Worm (Caenorhabditis elegans) whole organism, L4 larva: ENCODE measurements around the gene Y44A6C.1.

Source experiments
- F26F4.8 ChIP-seq: fragments of 200-800 bp; sonication (Bioruptor generic); conservative IDR thresholded peaks from 2 replicates; pipeline ENCODE4 v1.3.6; 2022; ENCODE audit warnings: missing genetic modification characterization, missing compliant biosample characterization
- T20F7.1 ChIP-seq: fragments of 200-800 bp; sonication (Bioruptor generic); optimal IDR thresholded peaks from 2 replicates; lab custom pipeline; 2018; ENCODE audit warnings: mild to moderate bottlenecking, missing genetic modification characterization, missing compliant biosample characterization
- Y75B8A.6 ChIP-seq: fragments of 200-800 bp; sonication (Bioruptor generic); IDR thresholded peaks from 2 replicates; pipeline ENCODE4 v1.3.6; 2022; ENCODE audit warnings: missing genetic modification reagents, missing genetic modification characterization, missing compliant biosample characterization
- ZK337.2 ChIP-seq: fragments of 200-800 bp; sonication (Bioruptor generic); IDR thresholded peaks from 2 replicates; pipeline ENCODE4 v1.3.6; 2022; ENCODE audit warnings: missing genetic modification reagents, missing genetic modification characterization, missing compliant biosample characterization
- ZK546.5 ChIP-seq, 2 experiments: sonication (generic microtip); optimal IDR thresholded peaks; 2 replicates each; lab custom pipeline; 2017; ENCODE audit warnings: missing biosample characterization in 2 of 2, missing genetic modification characterization in 2 of 2
- ama-1 ChIP-seq: fragments of 150-350 bp; optimal IDR thresholded peaks from 2 replicates; lab custom pipeline; 2014; ENCODE audit warnings: inconsistent platforms, mixed read lengths
- arid-1 ChIP-seq: fragments of 200-800 bp; sonication (Bioruptor generic); conservative IDR thresholded peaks from 2 replicates; pipeline ENCODE4 v1.3.6; 2022; ENCODE audit warnings: missing genetic modification reagents, missing genetic modification characterization, missing compliant biosample characterization
- ceh-20 ChIP-seq: fragments of 200-800 bp; sonication (Bioruptor generic); IDR thresholded peaks from 2 replicates; pipeline ENCODE4 v1.3.6; 2022; ENCODE audit warnings: missing genetic modification reagents, missing genetic modification characterization, missing compliant biosample characterization
- ceh-32 ChIP-seq: sonication (generic microtip); optimal IDR thresholded peaks from 2 replicates; lab custom pipeline; 2016; ENCODE audit warnings: mild to moderate bottlenecking, missing genetic modification characterization, missing compliant biosample characterization; ENCODE audit not compliant: poor library complexity
- ceh-44 ChIP-seq: fragments of 200-800 bp; sonication (Bioruptor generic); IDR thresholded peaks from 2 replicates; pipeline ENCODE4 v1.3.6; 2022; ENCODE audit warnings: missing genetic modification reagents, missing genetic modification characterization, missing compliant biosample characterization
- ces-1 ChIP-seq: fragments of 150-350 bp; sonication (generic microtip); optimal IDR thresholded peaks from 4 replicates; lab custom pipeline; 2014; ENCODE audit warnings: missing biosample characterization, missing genetic modification reagents, missing genetic modification characterization
- daf-19 ChIP-seq: fragments of 200-800 bp; sonication (Bioruptor generic); conservative IDR thresholded peaks from 2 replicates; pipeline ENCODE4 v1.3.6; 2022; ENCODE audit warnings: missing genetic modification characterization, missing compliant biosample characterization
- dpl-1 ChIP-seq: fragments of 150-350 bp; optimal IDR thresholded peaks from 2 replicates; lab custom pipeline; 2014; ENCODE audit warnings: missing biosample characterization, missing genetic modification reagents, missing genetic modification characterization
- duxl-1 ChIP-seq: sonication (generic microtip); optimal IDR thresholded peaks from 2 replicates; lab custom pipeline; 2016; ENCODE audit warnings: mild to moderate bottlenecking, missing genetic modification characterization, moderate library complexity, missing compliant biosample characterization; ENCODE audit not compliant: poor library complexity
- dve-1 ChIP-seq: sonication (generic microtip); optimal IDR thresholded peaks from 2 replicates; lab custom pipeline; 2017; ENCODE audit warnings: antibody characterized with exemption, mild to moderate bottlenecking, missing genetic modification characterization, missing compliant biosample characterization; ENCODE audit not compliant: insufficient read depth
- fos-1 ChIP-seq: fragments of 150-350 bp; optimal IDR thresholded peaks from 2 replicates; lab custom pipeline; 2014; ENCODE audit warnings: missing biosample characterization, missing genetic modification characterization
- gei-8 ChIP-seq: fragments of 200-800 bp; sonication (Bioruptor generic); optimal IDR thresholded peaks from 2 replicates; lab custom pipeline; 2018; ENCODE audit warnings: mild to moderate bottlenecking, missing genetic modification characterization, missing compliant biosample characterization
- hif-1 ChIP-seq, 2 experiments: sonication (generic microtip); optimal IDR thresholded peaks; 2 replicates each; lab custom pipeline; 2016 to 2017; ENCODE audit warnings: missing compliant biosample characterization in 2 of 2, missing genetic modification characterization in 2 of 2, missing genetic modification reagents in 2 of 2, missing genotype in 2 of 2, mild to moderate bottlenecking in 1 of 2
- hlh-11 ChIP-seq: fragments of 200-800 bp; sonication (Bioruptor generic); optimal IDR thresholded peaks from 2 replicates; lab custom pipeline; 2018; ENCODE audit warnings: mild to moderate bottlenecking, missing genetic modification characterization, missing compliant biosample characterization
- hlh-30 ChIP-seq: sonication (generic microtip); optimal IDR thresholded peaks from 2 replicates; lab custom pipeline; 2017; ENCODE audit warnings: antibody characterized with exemption, mild to moderate bottlenecking, missing genetic modification characterization, missing compliant biosample characterization; ENCODE audit not compliant: insufficient read depth
- lim-7 ChIP-seq: fragments of 200-800 bp; sonication (Bioruptor generic); IDR thresholded peaks from 2 replicates; pipeline ENCODE4 v1.3.6; 2022; ENCODE audit warnings: missing genetic modification characterization, missing compliant biosample characterization
- lin-1 ChIP-seq: fragments of 200-800 bp; sonication (Bioruptor generic); IDR thresholded peaks from 2 replicates; pipeline ENCODE4 v1.3.6; 2022; ENCODE audit warnings: missing genetic modification reagents, missing genetic modification characterization, missing compliant biosample characterization
- madf-5 ChIP-seq, 2 experiments: fragments of 200-800 bp; sonication (Bioruptor generic); IDR thresholded peaks; 2 replicates each; pipeline ENCODE4 v1.3.6; 2022; ENCODE audit warnings: missing compliant biosample characterization in 2 of 2, missing genetic modification characterization in 2 of 2
- mdl-1 ChIP-seq, 2 experiments: fragments of 150-350 bp in 1 of 2; sonication (generic microtip) in 1 of 2; optimal IDR thresholded peaks; 2 replicates each; lab custom pipeline; 2014 to 2017; ENCODE audit warnings: missing biosample characterization in 2 of 2, missing genetic modification characterization in 2 of 2
- mdt-29 ChIP-seq: fragments of 200-800 bp; sonication (Bioruptor generic); IDR thresholded peaks from 2 replicates; pipeline ENCODE4 v1.3.6; 2022; ENCODE audit warnings: missing genetic modification reagents, missing genetic modification characterization, missing compliant biosample characterization
- mep-1 ChIP-seq: fragments of 150-350 bp; sonication (generic microtip); optimal IDR thresholded peaks from 3 replicates; lab custom pipeline; 2014; ENCODE audit warnings: missing biosample characterization, missing genetic modification characterization
- mes-2 ChIP-seq: sonication (generic microtip); optimal IDR thresholded peaks from 2 replicates; lab custom pipeline; 2016; ENCODE audit warnings: missing genotype, mild to moderate bottlenecking, missing genetic modification characterization, missing compliant biosample characterization; ENCODE audit not compliant: poor library complexity, severe bottlenecking
- mxl-2 ChIP-seq: fragments of 200-800 bp; sonication (Bioruptor generic); conservative IDR thresholded peaks from 2 replicates; pipeline ENCODE4 v1.3.6; 2022; ENCODE audit warnings: missing genetic modification reagents, missing genetic modification characterization, missing compliant biosample characterization
- mxl-3 ChIP-seq: fragments of 200-800 bp; sonication (Bioruptor generic); optimal IDR thresholded peaks from 2 replicates; lab custom pipeline; 2018; ENCODE audit warnings: mild to moderate bottlenecking, missing genetic modification characterization, missing compliant biosample characterization
- nhr-111 ChIP-seq: fragments of 200-800 bp; sonication (Bioruptor generic); optimal IDR thresholded peaks from 2 replicates; lab custom pipeline; 2018; ENCODE audit warnings: mild to moderate bottlenecking, missing genetic modification characterization, missing compliant biosample characterization
- nhr-41 ChIP-seq: fragments of 200-800 bp; sonication (Bioruptor generic); IDR thresholded peaks from 2 replicates; pipeline ENCODE4 v1.3.6; 2022; ENCODE audit warnings: missing genetic modification reagents, missing genetic modification characterization, missing compliant biosample characterization
- nhr-42 ChIP-seq: fragments of 200-800 bp; sonication (Bioruptor generic); IDR thresholded peaks from 2 replicates; pipeline ENCODE4 v1.3.6; 2022; ENCODE audit warnings: missing genetic modification characterization, missing compliant biosample characterization
- nhr-48 ChIP-seq: sonication (generic microtip); optimal IDR thresholded peaks from 2 replicates; lab custom pipeline; 2016; ENCODE audit warnings: mild to moderate bottlenecking, missing genetic modification characterization, missing compliant biosample characterization
- nhr-6 ChIP-seq: fragments of 150-350 bp; optimal IDR thresholded peaks from 2 replicates; lab custom pipeline; 2014; ENCODE audit warnings: missing biosample characterization, missing genetic modification characterization
- nhr-76 ChIP-seq: fragments of 150-350 bp; optimal IDR thresholded peaks from 2 replicates; lab custom pipeline; 2014; ENCODE audit warnings: missing biosample characterization, missing genetic modification characterization
- php-3 ChIP-seq: fragments of 200-800 bp; sonication (Bioruptor generic); IDR thresholded peaks from 2 replicates; pipeline ENCODE4 v1.3.6; 2022; ENCODE audit warnings: missing genetic modification reagents, missing genetic modification characterization, missing compliant biosample characterization
- pqm-1 ChIP-seq: sonication (generic microtip); optimal IDR thresholded peaks from 2 replicates; lab custom pipeline; 2017; ENCODE audit warnings: missing biosample characterization, missing genetic modification characterization
- set-16 ChIP-seq: fragments of 200-800 bp; sonication (Bioruptor generic); IDR thresholded peaks from 2 replicates; pipeline ENCODE4 v1.3.6; 2022; ENCODE audit warnings: missing genetic modification reagents, missing genetic modification characterization, missing compliant biosample characterization
- snpc-1.2 ChIP-seq: fragments of 200-800 bp; sonication (Bioruptor generic); IDR thresholded peaks from 2 replicates; pipeline ENCODE4 v1.3.6; 2022; ENCODE audit warnings: missing genetic modification reagents, missing genetic modification characterization, missing compliant biosample characterization
- spr-3 ChIP-seq: fragments of 200-800 bp; sonication (Bioruptor generic); optimal IDR thresholded peaks from 2 replicates; lab custom pipeline; 2018; ENCODE audit warnings: mild to moderate bottlenecking, missing genetic modification characterization, missing compliant biosample characterization
- tra-1 ChIP-seq: fragments of 200-800 bp; sonication (Bioruptor generic); IDR thresholded peaks from 2 replicates; pipeline ENCODE4 v1.3.6; 2022; ENCODE audit warnings: missing genetic modification reagents, missing genetic modification characterization, missing compliant biosample characterization
- unc-130 ChIP-seq: sonication (generic microtip); optimal IDR thresholded peaks from 2 replicates; lab custom pipeline; 2016; ENCODE audit warnings: missing genetic modification reagents, missing genetic modification characterization, missing compliant biosample characterization
- unc-39 ChIP-seq: sonication (generic microtip); optimal IDR thresholded peaks from 2 replicates; lab custom pipeline; 2017; ENCODE audit warnings: missing biosample characterization, missing genetic modification characterization
- unc-62 ChIP-seq, 3 experiments: fragments of 150-350 bp in 1 of 3; sonication (generic microtip); optimal IDR thresholded peaks in 2 of 3; peaks in 1 of 3; 1 replicate in 1 of 3; 2 replicates in 2 of 3; lab custom pipeline; 2014 to 2017; ENCODE audit warnings: missing biosample characterization in 3 of 3, missing genetic modification characterization in 3 of 3, missing genetic modification reagents in 3 of 3, missing genotype in 1 of 3
- vab-7 ChIP-seq: fragments of 200-800 bp; sonication (Bioruptor generic); IDR thresholded peaks from 2 replicates; pipeline ENCODE4 v1.3.6; 2022; ENCODE audit warnings: missing genetic modification reagents, missing genetic modification characterization, missing compliant biosample characterization
- zfp-2 ChIP-seq: sonication (generic microtip); optimal IDR thresholded peaks from 2 replicates; lab custom pipeline; 2016; ENCODE audit warnings: mild to moderate bottlenecking, missing genetic modification characterization, missing compliant biosample characterization
- zip-11 ChIP-seq: fragments of 200-800 bp; sonication (Bioruptor generic); IDR thresholded peaks from 2 replicates; pipeline ENCODE4 v1.3.6; 2022; ENCODE audit warnings: missing genetic modification characterization, missing compliant biosample characterization
- ztf-11 ChIP-seq: fragments of 150-350 bp; optimal IDR thresholded peaks from 2 replicates; lab custom pipeline; 2014; ENCODE audit warnings: missing biosample characterization, missing genetic modification characterization
- ztf-7 ChIP-seq: fragments of 150-350 bp; optimal IDR thresholded peaks from 2 replicates; lab custom pipeline; 2014; ENCODE audit warnings: missing biosample characterization, missing genetic modification characterization

Y44A6C.1 gene

ce11 chrV:20728763-20729350 is 15.1 kb downstream of the Y44A6C.1 start, which contains the start of gene ipla-3 (continued):
- TF ChIP-seq nhr-42, result no peak
- peak; percentile 69 for TF ChIP-seq mep-1 (tag; lab: Kevin White, UChicago)
- peak; percentile 96 for TF ChIP-seq dve-1 (tag; lab: Kevin White, UChicago)
- TF ChIP-seq unc-62 (GFP tag; optimal IDR thresholded peaks at IDR 0.05 in 1 of 2; lab: Kevin White, UChicago), result peak in 1 of 2 experiments; percentile 84
- no peak for TF ChIP-seq unc-62 (tag; optimal IDR thresholded peaks at IDR 0.05; lab: Kevin White, UChicago)
- no peak for TF ChIP-seq unc-39
- TF ChIP-seq hif-1 (tag; optimal IDR thresholded peaks at IDR 0.05; lab: Kevin White, UChicago), result peak in 1 of 2 experiments; percentile 48
- no peak for TF ChIP-seq madf-5 (GFP tag; IDR thresholded peaks at IDR 0.05; lab: Robert Waterston, UW)
- TF ChIP-seq mxl-2 (GFP tag; lab: Robert Waterston, UW), result 0 out of 2 replicates have a peak, but pooled peaks have one; percentile 20
- peak; percentile 81 for TF ChIP-seq pqm-1 (tag; lab: Kevin White, UChicago)
- TF ChIP-seq unc-130 (GFP tag; lab: Kevin White, UChicago), result no peak
- no peak for TF ChIP-seq set-16 (GFP tag; lab: Robert Waterston, UW)
- TF ChIP-seq dpl-1 (GFP tag; lab: Kevin White, UChicago), result peak; percentile 54
- TF ChIP-seq ama-1 (lab: Kevin White, UChicago), result no peak
- peak; percentile 84 for TF ChIP-seq mxl-3 (GFP tag; lab: Kevin White, UChicago)
- TF ChIP-seq nhr-48 (tag; lab: Kevin White, UChicago), result peak; percentile 94
- TF ChIP-seq ceh-32 (tag; lab: Kevin White, UChicago), result no peak
- no peak for TF ChIP-seq zip-11
- no peak for TF ChIP-seq gei-8
- no peak for TF ChIP-seq ceh-44 (GFP tag; lab: Robert Waterston, UW)
- TF ChIP-seq ceh-20 (GFP tag; lab: Robert Waterston, UW), result peak; percentile 26; the same call in 1 of the 2 replicates
- TF ChIP-seq ztf-11 (tag; lab: Kevin White, UChicago), result no peak
- TF ChIP-seq nhr-41 (GFP tag; lab: Robert Waterston, UW), result no peak
- TF ChIP-seq hlh-30 (tag; lab: Kevin White, UChicago), result peak; percentile 88
- no peak for TF ChIP-seq ztf-7 (tag; lab: Kevin White, UChicago)
- peak; percentile 58; the same call in 1 of the 2 replicates for TF ChIP-seq lin-1 (GFP tag; lab: Robert Waterston, UW)
- TF ChIP-seq vab-7 (GFP tag; lab: Robert Waterston, UW), result no peak
- TF ChIP-seq nhr-76, result peak; percentile 46
- no peak for TF ChIP-seq Y75B8A.6
- TF ChIP-seq daf-19 (GFP tag; lab: Robert Waterston, UW), result no peak
- TF ChIP-seq T20F7.1 (GFP tag; lab: Kevin White, UChicago), result no peak
- no peak for TF ChIP-seq arid-1
- TF ChIP-seq mdt-29 (GFP tag; lab: Robert Waterston, UW), result no peak
- no peak for TF ChIP-seq spr-3 (GFP tag; lab: Kevin White, UChicago)
- no peak for TF ChIP-seq nhr-111
- TF ChIP-seq nhr-6 (tag; lab: Kevin White, UChicago), result peak; percentile 95
- TF ChIP-seq php-3 (GFP tag; lab: Robert Waterston, UW), result peak; percentile 72
- peak; percentile 74 to 93 for TF ChIP-seq mdl-1 (tag; optimal IDR thresholded peaks at IDR 0.05; lab: Kevin White, UChicago)
- TF ChIP-seq F26F4.8, result no peak
- no peak for TF ChIP-seq zfp-2 (tag; lab: Kevin White, UChicago)
- peak; percentile 95 for TF ChIP-seq hlh-11 (tag; lab: Kevin White, UChicago)
- TF ChIP-seq ces-1 (GFP tag; lab: Kevin White, UChicago), result no peak
- TF ChIP-seq fos-1 (tag; lab: Kevin White, UChicago), result no peak
- TF ChIP-seq mes-2 (tag; lab: Kevin White, UChicago), result peak; percentile 59
- TF ChIP-seq duxl-1, result peak; percentile 3
- TF ChIP-seq snpc-1.2 (GFP tag; lab: Robert Waterston, UW), result no peak
- TF ChIP-seq tra-1 (GFP tag; lab: Robert Waterston, UW), result 0 out of 2 replicates have a peak, but pooled peaks have one; percentile 37
- no peak for TF ChIP-seq ZK337.2 (GFP tag; lab: Robert Waterston, UW)
- TF ChIP-seq lim-7 (GFP tag; lab: Robert Waterston, UW), result no peak
- no peak for TF ChIP-seq ZK546.5 (tag; optimal IDR thresholded peaks at IDR 0.05; lab: Kevin White, UChicago)
